Worm (Caenorhabditis elegans) whole organism, L3 larva: Measurements from ENCODE around the gene gdh-1.

Experiments used
- R02D3.7 ChIP-seq: fragments of 150-350 bp; optimal IDR thresholded peaks from 2 replicates; lab custom pipeline; 2014; ENCODE audit warnings: missing biosample characterization, missing genetic modification characterization
- ZK546.5 ChIP-seq: sonication (generic microtip); optimal IDR thresholded peaks from 2 replicates; lab custom pipeline; 2017; ENCODE audit warnings: missing biosample characterization, missing genetic modification characterization
- ama-1 ChIP-seq: fragments of 150-350 bp; optimal IDR thresholded peaks from 2 replicates; lab custom pipeline; 2018
- ceh-16 ChIP-seq: sonication (generic microtip); optimal IDR thresholded peaks from 2 replicates; lab custom pipeline; 2017; ENCODE audit warnings: missing biosample characterization, missing genetic modification characterization
- ceh-28 ChIP-seq: fragments of 150-350 bp; optimal IDR thresholded peaks from 2 replicates; lab custom pipeline; 2014; ENCODE audit warnings: missing biosample characterization, missing genetic modification reagents, missing genetic modification characterization
- ceh-82 ChIP-seq: fragments of 150-350 bp; optimal IDR thresholded peaks from 2 replicates; lab custom pipeline; 2014; ENCODE audit warnings: missing biosample characterization, missing genetic modification characterization
- ceh-9 ChIP-seq: sonication (generic microtip); optimal IDR thresholded peaks from 2 replicates; lab custom pipeline; 2018; ENCODE audit warnings: missing biosample characterization, missing genetic modification characterization
- daf-12 ChIP-seq: fragments of 150-350 bp; optimal IDR thresholded peaks from 2 replicates; lab custom pipeline; 2014; ENCODE audit warnings: missing biosample characterization, missing genetic modification reagents, missing genetic modification characterization
- egl-27 ChIP-seq: sonication (generic microtip); optimal IDR thresholded peaks from 4 replicates; lab custom pipeline; 2017; ENCODE audit warnings: missing biosample characterization, missing genetic modification reagents, missing genetic modification characterization
- egl-5 ChIP-seq: fragments of 150-350 bp; optimal IDR thresholded peaks from 2 replicates; lab custom pipeline; 2017; ENCODE audit warnings: missing biosample characterization, missing genetic modification reagents, missing genetic modification characterization, inconsistent platforms
- elt-1 ChIP-seq: fragments of 150-350 bp; optimal IDR thresholded peaks from 2 replicates; lab custom pipeline; 2014; ENCODE audit warnings: missing biosample characterization, missing genetic modification characterization
- elt-2 ChIP-seq: sonication (generic microtip); optimal IDR thresholded peaks from 2 replicates; lab custom pipeline; 2016; ENCODE audit warnings: missing genetic modification reagents, mild to moderate bottlenecking, missing genetic modification characterization, missing compliant biosample characterization
- eor-1 ChIP-seq, 2 experiments: fragments of 150-350 bp; optimal IDR thresholded peaks; 2 replicates each; lab custom pipeline; 2014 to 2018; ENCODE audit warnings: missing biosample characterization in 2 of 2, missing genetic modification characterization in 2 of 2
- fkh-10 ChIP-seq: sonication (generic microtip); optimal IDR thresholded peaks from 2 replicates; lab custom pipeline; 2017; ENCODE audit warnings: missing biosample characterization, missing genetic modification reagents, missing genetic modification characterization
- fos-1 ChIP-seq: fragments of 150-350 bp; optimal IDR thresholded peaks from 2 replicates; lab custom pipeline; 2014; ENCODE audit warnings: missing biosample characterization, missing genetic modification characterization
- hmg-11 ChIP-seq: sonication (generic microtip); optimal IDR thresholded peaks from 2 replicates; lab custom pipeline; 2016; ENCODE audit warnings: missing genetic modification characterization, missing compliant biosample characterization
- jun-1 ChIP-seq: fragments of 150-350 bp; optimal IDR thresholded peaks from 2 replicates; lab custom pipeline; 2014; ENCODE audit warnings: missing biosample characterization, missing genetic modification reagents, missing genetic modification characterization
- lin-15B ChIP-seq: fragments of 150-350 bp; optimal IDR thresholded peaks from 2 replicates; lab custom pipeline; 2014; ENCODE audit warnings: missing biosample characterization, missing genetic modification characterization
- lin-39 ChIP-seq: fragments of 150-350 bp; optimal IDR thresholded peaks from 2 replicates; lab custom pipeline; 2018; ENCODE audit warnings: missing biosample characterization, missing genetic modification reagents, missing genetic modification characterization
- lsy-12 ChIP-seq: sonication (generic microtip); optimal IDR thresholded peaks from 2 replicates; lab custom pipeline; 2016; ENCODE audit warnings: mild to moderate bottlenecking, missing genetic modification characterization, missing compliant biosample characterization
- mdl-1 ChIP-seq: fragments of 150-350 bp; optimal IDR thresholded peaks from 2 replicates; lab custom pipeline; 2014; ENCODE audit warnings: missing biosample characterization, missing genetic modification characterization
- nfya-1 ChIP-seq: sonication (generic microtip); optimal IDR thresholded peaks from 2 replicates; lab custom pipeline; 2017; ENCODE audit warnings: missing genetic modification characterization, mild to moderate bottlenecking, missing compliant biosample characterization, antibody characterized with exemption, moderate library complexity; ENCODE audit not compliant: insufficient read depth
- nhr-11 ChIP-seq: fragments of 150-350 bp; optimal IDR thresholded peaks from 2 replicates; lab custom pipeline; 2014; ENCODE audit warnings: missing biosample characterization, missing genetic modification characterization
- nhr-23 ChIP-seq: fragments of 150-350 bp; optimal IDR thresholded peaks from 2 replicates; lab custom pipeline; 2014; ENCODE audit warnings: missing biosample characterization, missing genetic modification reagents, missing genetic modification characterization
- nhr-237 ChIP-seq: fragments of 150-350 bp; optimal IDR thresholded peaks from 2 replicates; lab custom pipeline; 2014; ENCODE audit warnings: missing biosample characterization, missing genetic modification characterization
- nhr-28 ChIP-seq: fragments of 150-350 bp; optimal IDR thresholded peaks from 2 replicates; lab custom pipeline; 2014; ENCODE audit warnings: missing biosample characterization, missing genetic modification characterization
- nhr-67 ChIP-seq: fragments of 150-350 bp; optimal IDR thresholded peaks from 2 replicates; lab custom pipeline; 2014; ENCODE audit warnings: missing biosample characterization, missing genetic modification characterization
- nhr-76 ChIP-seq: fragments of 150-350 bp; sonication (generic microtip); optimal IDR thresholded peaks from 5 replicates; lab custom pipeline; 2014; ENCODE audit warnings: missing biosample characterization, missing genetic modification characterization
- pha-4 ChIP-seq: fragments of 150-350 bp; optimal IDR thresholded peaks from 2 replicates; lab custom pipeline; 2014; ENCODE audit warnings: missing biosample characterization, missing genetic modification reagents, missing genetic modification characterization
- pqm-1 ChIP-seq: fragments of 150-350 bp; optimal IDR thresholded peaks from 2 replicates; lab custom pipeline; 2017; ENCODE audit warnings: missing biosample characterization, missing genetic modification characterization, inconsistent platforms
- sea-2 ChIP-seq: fragments of 150-350 bp; sonication (generic microtip); optimal IDR thresholded peaks from 4 replicates; lab custom pipeline; 2014; ENCODE audit warnings: missing biosample characterization, missing genetic modification reagents, missing genetic modification characterization
- skn-1 ChIP-seq: fragments of 150-350 bp; optimal IDR thresholded peaks from 2 replicates; lab custom pipeline; 2014; ENCODE audit warnings: missing biosample characterization, missing genetic modification characterization
- snpc-4 ChIP-seq: fragments of 150-350 bp; optimal IDR thresholded peaks from 2 replicates; lab custom pipeline; 2014; ENCODE audit warnings: missing biosample characterization, missing genetic modification characterization
- unc-39 ChIP-seq: sonication (generic microtip); optimal IDR thresholded peaks from 4 replicates; lab custom pipeline; 2017; ENCODE audit warnings: missing biosample characterization, missing genetic modification characterization
- unc-62 ChIP-seq: fragments of 150-350 bp; sonication (generic microtip); optimal IDR thresholded peaks from 4 replicates; lab custom pipeline; 2014; ENCODE audit warnings: missing biosample characterization, missing genetic modification reagents, missing genetic modification characterization
- zag-1 ChIP-seq: fragments of 150-350 bp; optimal IDR thresholded peaks from 2 replicates; lab custom pipeline; 2014; ENCODE audit warnings: missing biosample characterization, missing genetic modification characterization
- ztf-11 ChIP-seq: fragments of 150-350 bp; optimal IDR thresholded peaks from 2 replicates; lab custom pipeline; 2014; ENCODE audit warnings: missing biosample characterization, missing genetic modification characterization
- ztf-4 ChIP-seq: fragments of 150-350 bp; optimal IDR thresholded peaks from 2 replicates; lab custom pipeline; 2014; ENCODE audit warnings: missing biosample characterization, missing genetic modification characterization

The gdh-1 gene

ce11 chrIV:11914837-11915737, 38.0 kb upstream of the gdh-1 start, which contains the start of gene fat-6 (continued):
- TF ChIP-seq nhr-11 (tag; lab: Kevin White, UChicago): no peak
- no peak for TF ChIP-seq hmg-11 (tag; lab: Kevin White, UChicago)
- TF ChIP-seq lin-15B (tag; lab: Kevin White, UChicago): no peak
- no peak for TF ChIP-seq egl-27
- no peak for TF ChIP-seq mdl-1
- no peak for TF ChIP-seq sea-2 (GFP tag; lab: Kevin White, UChicago)
- no peak for TF ChIP-seq ztf-4 (tag; lab: Kevin White, UChicago)
- no peak for TF ChIP-seq unc-39 (tag; lab: Kevin White, UChicago)
- TF ChIP-seq nfya-1 (tag; lab: Kevin White, UChicago): peak; percentile 17
- peak; percentile 54 for TF ChIP-seq pqm-1 (tag; lab: Kevin White, UChicago)
- no peak for TF ChIP-seq ZK546.5 (tag; lab: Kevin White, UChicago)
- TF ChIP-seq pha-4 (tag; lab: Kevin White, UChicago): no peak
- peak; percentile 37 for TF ChIP-seq nhr-23 (tag; lab: Kevin White, UChicago)
- no peak for TF ChIP-seq eor-1 (tag; optimal IDR thresholded peaks at IDR 0.05; lab: Kevin White, UChicago)
- no peak for TF ChIP-seq skn-1 (tag; lab: Kevin White, UChicago)
- TF ChIP-seq, all 47 proteins: peak for 7

- TF ChIP-seq R02D3.7 (no peak), ama-1 (peak; percentile 42), pha-4 (tag; lab: Kevin White, UChicago) (peak; percentile 73), ztf-11 (tag; lab: Kevin White, UChicago) (no peak), ceh-9 (tag; lab: Kevin White, UChicago) (no peak), egl-5 (no peak), nhr-23 (tag; lab: Kevin White, UChicago) (peak; percentile 7), pqm-1 (tag; lab: Kevin White, UChicago) (peak; percentile 29), elt-2 (peak; percentile 69), egl-27 (peak; percentile 12)
Measured at ce11 chrIV:11915768-11916453, 37.1 kb upstream of the gdh-1 start, which contains the start of gene ZK822.9. Gene ZK822.9, plus strand, starts transcription at chrIV:11915947.

ce11 chrIV:11916907-11917306, 36.1 kb upstream of the gdh-1 start, which contains the start of gene ZK822.10:
Gene ZK822.10, plus strand, starts transcription at chrIV:11917137.
- TF ChIP-seq mdl-1: no peak
- no peak for TF ChIP-seq lsy-12 (tag; lab: Kevin White, UChicago)
- TF ChIP-seq elt-1: no peak
- no peak for TF ChIP-seq fkh-10 (GFP tag; lab: Kevin White, UChicago)
- TF ChIP-seq nhr-76 (tag; lab: Kevin White, UChicago): no peak
- no peak for TF ChIP-seq ama-1
- no peak for TF ChIP-seq ztf-11 (tag; lab: Kevin White, UChicago)
- TF ChIP-seq ztf-4 (tag; lab: Kevin White, UChicago): no peak
- no peak for TF ChIP-seq zag-1 (tag; lab: Kevin White, UChicago)
- peak; percentile 24 for TF ChIP-seq ceh-28
- no peak for TF ChIP-seq nhr-23 (tag; lab: Kevin White, UChicago)
- TF ChIP-seq unc-62: no peak
- peak; percentile 91 for TF ChIP-seq pqm-1 (tag; lab: Kevin White, UChicago)
- TF ChIP-seq pha-4 (tag; lab: Kevin White, UChicago): peak; percentile 88
- TF ChIP-seq snpc-4 (tag; lab: Kevin White, UChicago): no peak
- no peak for TF ChIP-seq nhr-67 (tag; lab: Kevin White, UChicago)
- TF ChIP-seq ceh-16: no peak
- TF ChIP-seq egl-27: no peak
- TF ChIP-seq ceh-82 (tag; lab: Kevin White, UChicago): no peak
- TF ChIP-seq nhr-28: no peak
- TF ChIP-seq jun-1 (tag; lab: Kevin White, UChicago): peak; percentile 7
- no peak for TF ChIP-seq ceh-9 (tag; lab: Kevin White, UChicago)
- no peak for TF ChIP-seq nhr-237 (tag; lab: Kevin White, UChicago)
- TF ChIP-seq unc-39 (tag; lab: Kevin White, UChicago): no peak
- no peak for TF ChIP-seq fos-1 (tag; lab: Kevin White, UChicago)
- no peak for TF ChIP-seq sea-2 (GFP tag; lab: Kevin White, UChicago)
- TF ChIP-seq daf-12 (tag; lab: Kevin White, UChicago): no peak
- no peak for TF ChIP-seq eor-1 (tag; optimal IDR thresholded peaks at IDR 0.05; lab: Kevin White, UChicago)
- TF ChIP-seq elt-2: peak; percentile 83
- TF ChIP-seq lin-39 (tag; lab: Kevin White, UChicago): no peak
- TF ChIP-seq skn-1 (tag; lab: Kevin White, UChicago): no peak
